In the genomic region with DNA sequence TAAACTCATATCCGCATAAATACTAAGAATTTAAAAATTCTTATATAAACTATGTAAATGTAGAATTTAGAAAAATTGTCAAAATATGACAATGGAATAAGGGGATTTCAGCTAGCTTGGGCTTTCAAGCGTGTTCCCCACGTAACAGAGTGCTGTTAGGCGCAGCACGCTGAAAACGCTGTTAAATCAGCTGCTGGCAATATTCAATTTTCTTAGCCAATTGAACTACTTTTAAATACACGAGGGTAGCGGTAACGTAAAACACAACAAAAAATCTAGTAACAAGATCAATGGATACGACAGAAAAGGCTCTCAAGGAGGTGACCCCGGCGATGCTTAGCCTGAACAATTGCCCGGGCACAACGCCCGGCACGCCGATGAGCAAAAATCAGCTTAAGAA, we compare ENCODE assay signal across 3 fruit fly cellular contexts.
TF ChIP-seq lines count a peak whose summit lies in the region.

Gene CG14618 (plus strand): TSS at position 179 of the 400 bp plus-strand sequence.

- no peak for TF ChIP-seq CTCF in whole organism, embryonic (GFP tag; optimal IDR thresholded peaks at IDR 0.05; lab: Kevin White, UChicago)

TF ChIP-seq in whole organism, adult, 20 proteins besides CTCF, POLR2A, EP300 and RAD21:
- TF ChIP-seq Hr96 (GFP tag; optimal IDR thresholded peaks at IDR 0.05; lab: Kevin White, UChicago) = no peak
- TF ChIP-seq kay (GFP tag; lab: Kevin White, UChicago; ENCODE audit: borderline replicate concordance) = peak; percentile 11

TF ChIP-seq in whole organism, embryonic, 481 proteins besides CTCF, POLR2A, EP300 and RAD21 (continues in another document):
- TF ChIP-seq lov (optimal IDR thresholded peaks at IDR 0.05; lab: Kevin White, UChicago) (no peak), lov (GFP tag; IDR thresholded peaks at IDR 0.05; lab: Robert Waterston, UW) (no peak), MESR4 (GFP tag; optimal IDR thresholded peaks at IDR 0.05; lab: Kevin White, UChicago) (peak; percentile 31), CG13123 (GFP tag; optimal IDR thresholded peaks at IDR 0.05; lab: Kevin White, UChicago) (no peak), CG18262 (tag; optimal IDR thresholded peaks at IDR 0.05; lab: Kevin White, UChicago) (no peak), Abd-B (GFP tag; optimal IDR thresholded peaks at IDR 0.05; lab: Kevin White, UChicago) (no peak), ro (GFP tag; IDR thresholded peaks at IDR 0.05; lab: Robert Waterston, UW) (no peak), Dbx (GFP tag; IDR thresholded peaks at IDR 0.05; lab: Robert Waterston, UW) (no peak), chm (GFP tag; IDR thresholded peaks at IDR 0.05; lab: Robert Waterston, UW) (no peak), gce (GFP tag; IDR thresholded peaks at IDR 0.05; lab: Robert Waterston, UW) (no peak), Blimp-1 (GFP tag; optimal IDR thresholded peaks at IDR 0.05; lab: Kevin White, UChicago) (no peak), CG17186 (GFP tag; optimal IDR thresholded peaks at IDR 0.05; lab: Kevin White, UChicago) (peak; percentile 99), crp (GFP tag; optimal IDR thresholded peaks at IDR 0.05; lab: Kevin White, UChicago) (peak in 1 of 2 experiments; percentile 80), Dp (GFP tag; optimal IDR thresholded peaks at IDR 0.05; lab: Kevin White, UChicago) (peak; percentile 1), Lpt (GFP tag; optimal IDR thresholded peaks at IDR 0.05; lab: Kevin White, UChicago) (no peak), YL-1 (GFP tag; optimal IDR thresholded peaks at IDR 0.05; lab: Kevin White, UChicago) (no peak), CG9932 (GFP tag; IDR thresholded peaks at IDR 0.05; lab: Robert Waterston, UW) (no peak), CG6254 (GFP tag; optimal IDR thresholded peaks at IDR 0.05; lab: Kevin White, UChicago) (no peak), CG2120 (GFP tag; optimal IDR thresholded peaks at IDR 0.05; lab: Kevin White, UChicago) (no peak), CG30431 (GFP tag; optimal IDR thresholded peaks at IDR 0.05; lab: Kevin White, UChicago) (no peak), Usf (GFP tag; optimal IDR thresholded peaks at IDR 0.05; lab: Kevin White, UChicago) (no peak), row (GFP tag; IDR thresholded peaks at IDR 0.05; lab: Robert Waterston, UW) (no peak), CG6654 (GFP tag; optimal IDR thresholded peaks at IDR 0.05; lab: Kevin White, UChicago) (no peak), Dref (GFP tag; IDR thresholded peaks at IDR 0.05; lab: Robert Waterston, UW) (peak; percentile 37; the same call in 1 of the 2 replicates), CG1529 (GFP tag; optimal IDR thresholded peaks at IDR 0.05; lab: Kevin White, UChicago) (no peak), CG10321 (GFP tag; IDR thresholded peaks at IDR 0.05; lab: Robert Waterston, UW) (no peak), Fer1 (GFP tag; optimal IDR thresholded peaks at IDR 0.05; lab: Kevin White, UChicago) (no peak), twi (tag; optimal IDR thresholded peaks at IDR 0.05; lab: Kevin White, UChicago) (no peak), CG16863 (GFP tag; optimal IDR thresholded peaks at IDR 0.05; lab: Kevin White, UChicago) (no peak), CG32772 (GFP tag; IDR thresholded peaks at IDR 0.05; lab: Robert Waterston, UW) (no peak), Opbp (GFP tag; IDR thresholded peaks at IDR 0.05; lab: Robert Waterston, UW; ENCODE audit: partially characterized antibody) (no peak), CG10565 (GFP tag; optimal IDR thresholded peaks at IDR 0.05; lab: Kevin White, UChicago) (no peak), disco-r (GFP tag; optimal IDR thresholded peaks at IDR 0.05; lab: Kevin White, UChicago) (no peak), ERR (GFP tag; optimal IDR thresholded peaks at IDR 0.05; lab: Kevin White, UChicago) (no peak), MBD-R2 (GFP tag; IDR thresholded peaks at IDR 0.05; lab: Robert Waterston, UW) (peak; percentile 51), NK7.1 (GFP tag; optimal IDR thresholded peaks at IDR 0.05; lab: Kevin White, UChicago) (no peak), CG17328 (GFP tag; IDR thresholded peaks at IDR 0.05; lab: Robert Waterston, UW) (no peak), CG8281 (tag; optimal IDR thresholded peaks at IDR 0.05; lab: Kevin White, UChicago) (no peak), CG3407 (GFP tag; optimal IDR thresholded peaks at IDR 0.05; lab: Kevin White, UChicago) (no peak), CG1832 (GFP tag; optimal IDR thresholded peaks at IDR 0.05; lab: Kevin White, UChicago) (no peak), CG8089 (GFP tag; optimal IDR thresholded peaks at IDR 0.05; lab: Kevin White, UChicago) (no peak), dimm (GFP tag; IDR thresholded peaks at IDR 0.05; lab: Robert Waterston, UW) (no peak), CG15601 (tag; optimal IDR thresholded peaks at IDR 0.05; lab: Kevin White, UChicago) (peak; percentile 51), H15 (GFP tag; IDR thresholded peaks at IDR 0.05; lab: Robert Waterston, UW) (no peak)

TF ChIP-seq in whole organism, wandering third instar larva, 38 proteins besides CTCF, POLR2A, EP300 and RAD21:
- TF ChIP-seq Rel (GFP tag; optimal IDR thresholded peaks at IDR 0.05; lab: Kevin White, UChicago) = no peak
- peak; percentile 98 for TF ChIP-seq Rel (tag; optimal IDR thresholded peaks at IDR 0.05; lab: Kevin White, UChicago)
- no peak for TF ChIP-seq Mio (GFP tag; optimal IDR thresholded peaks at IDR 0.05; lab: Kevin White, UChicago)
- TF ChIP-seq Hr83 (GFP tag; optimal IDR thresholded peaks at IDR 0.05; lab: Kevin White, UChicago; ENCODE audit: poor library complexity, severe bottlenecking) = no peak
- no peak for TF ChIP-seq dmrt93B (GFP tag; optimal IDR thresholded peaks at IDR 0.05; lab: Kevin White, UChicago)
- no peak for TF ChIP-seq jim (GFP tag; optimal IDR thresholded peaks at IDR 0.05; lab: Kevin White, UChicago)
- no peak for TF ChIP-seq fru (GFP tag; optimal IDR thresholded peaks at IDR 0.05; lab: Kevin White, UChicago)
- TF ChIP-seq OdsH (GFP tag; optimal IDR thresholded peaks at IDR 0.05; lab: Kevin White, UChicago) = no peak
